Worm (Caenorhabditis elegans) whole organism, L4/young adult: ENCODE data around the gene cyn-8.

Experiments
- W03F9.2 ChIP-seq: fragments of 150-350 bp; optimal IDR thresholded peaks from 2 replicates; lab custom pipeline; 2014; ENCODE audit warnings: missing biosample characterization, missing genetic modification characterization
- dao-5 ChIP-seq: sonication (generic microtip); optimal IDR thresholded peaks from 2 replicates; lab custom pipeline; 2016; ENCODE audit warnings: missing genotype, missing genetic modification characterization, moderate library complexity, missing compliant biosample characterization
- him-1 ChIP-seq: sonication (generic microtip); optimal IDR thresholded peaks from 2 replicates; lab custom pipeline; 2016; ENCODE audit warnings: missing genotype, missing genetic modification reagents, missing genetic modification characterization, missing compliant biosample characterization

ce11 chrX:8953011-8953410 lies 41.9 kb downstream of the cyn-8 start:
- no peak for TF ChIP-seq him-1 (tag; lab: Kevin White, UChicago)
- no peak for TF ChIP-seq dao-5 (tag; lab: Kevin White, UChicago)
- no peak for TF ChIP-seq W03F9.2 (tag; lab: Kevin White, UChicago)
